Fruit fly (Drosophila melanogaster): ENCODE measurements around the gene CG11247.

CG11247 gene

DNA sequence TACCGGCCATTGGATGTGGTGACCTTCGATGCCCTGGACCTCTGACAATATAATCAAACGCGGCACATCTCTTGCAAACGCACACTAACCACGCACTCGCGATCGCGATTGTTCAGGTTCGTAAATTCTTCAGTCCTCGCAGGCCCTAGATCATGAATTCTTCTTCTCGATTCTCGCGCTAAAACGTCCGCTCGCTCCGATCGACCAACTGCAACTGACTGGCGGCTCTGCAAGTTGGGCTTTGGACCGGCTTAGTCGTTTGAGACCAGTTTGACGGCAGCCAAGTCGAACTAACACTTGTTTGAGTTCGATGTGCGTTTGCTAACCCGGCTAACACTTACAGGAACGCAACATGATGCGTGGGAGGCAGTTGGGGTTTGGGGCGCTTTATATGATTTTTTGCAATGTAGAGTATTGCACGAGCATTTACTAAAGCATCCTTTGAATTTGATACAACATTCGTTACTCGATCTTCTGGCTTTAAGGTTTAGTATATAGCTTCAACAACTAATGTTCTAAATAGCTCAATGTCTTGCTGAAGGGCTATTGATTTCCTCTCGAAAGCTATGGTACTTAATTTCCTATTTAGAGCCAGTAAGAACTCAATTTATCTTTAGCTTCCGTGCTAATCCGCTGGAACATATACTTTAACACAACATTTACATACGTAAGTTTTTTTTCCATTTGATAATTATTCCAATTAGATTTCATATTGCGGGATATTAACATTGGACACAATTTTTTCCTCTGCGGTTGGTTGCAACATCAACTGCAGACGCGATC, 22.3 kb downstream of the CG11247 start, which contains the start of gene CG32447 (continued):
- TF ChIP-seq lola (GFP tag; optimal IDR thresholded peaks at IDR 0.05) (no peak), CG6689 (GFP tag; IDR thresholded peaks at IDR 0.05) (no peak), CG9817 (tag; optimal IDR thresholded peaks at IDR 0.05) (no peak), CG13424 (tag; optimal IDR thresholded peaks at IDR 0.05) (no peak), HLH3B (GFP tag; IDR thresholded peaks at IDR 0.05) (no peak), jigr1 (GFP tag; IDR thresholded peaks at IDR 0.05) (no peak), CG15514 (GFP tag; optimal IDR thresholded peaks at IDR 0.05) (no peak), Nf-YB (GFP tag; optimal IDR thresholded peaks at IDR 0.05) (no peak), CG11696 (GFP tag; IDR thresholded peaks at IDR 0.05) (no peak), Antp (GFP tag; optimal IDR thresholded peaks at IDR 0.05) (no peak), cas (GFP tag; IDR thresholded peaks at IDR 0.05) (no peak), CG17912 (GFP tag; optimal IDR thresholded peaks at IDR 0.05) (no peak), CG1602 (GFP tag; optimal IDR thresholded peaks at IDR 0.05) (no peak), NK7.1 (GFP tag; optimal IDR thresholded peaks at IDR 0.05) (no peak), CG8388 (GFP tag; optimal IDR thresholded peaks at IDR 0.05) (no peak), fd3F (GFP tag; optimal IDR thresholded peaks at IDR 0.05) (no peak), Ssrp (tag; optimal IDR thresholded peaks at IDR 0.05) (no peak), CG14441 (GFP tag; IDR thresholded peaks at IDR 0.05) (no peak), chinmo (GFP tag; IDR thresholded peaks at IDR 0.05; ENCODE audit: partially characterized antibody) (0 out of 4 replicates have a peak, but pooled peaks have one; percentile 55)

dm6 chr3L:21700945-21701344, 27.7 kb downstream of the CG11247 start:
- TF ChIP-seq Med (GFP tag) (no peak), crol (GFP tag; IDR thresholded peaks at IDR 0.05) (peak; percentile 61)

DNA sequence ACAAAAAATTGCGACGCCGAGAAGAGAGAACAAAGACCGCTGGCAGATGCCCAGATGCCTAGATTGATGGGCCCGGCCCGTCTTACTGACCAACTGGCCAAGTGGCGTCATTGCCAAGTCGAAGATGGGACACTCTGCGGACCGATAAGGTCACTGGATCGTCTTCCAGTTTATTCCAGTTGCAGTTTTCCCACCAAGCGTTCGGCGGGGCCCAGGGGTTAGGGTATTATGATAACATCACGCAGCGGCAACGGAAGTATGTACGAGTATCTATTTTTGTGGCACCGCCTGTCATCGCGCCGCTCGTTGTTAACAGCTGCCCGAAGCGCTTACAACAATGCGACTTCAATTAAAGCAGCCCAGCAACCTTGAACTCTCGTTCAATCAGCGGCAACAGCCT, 28.6 kb downstream of the CG11247 start:
- TF ChIP-seq Ets65A (GFP tag) = peak; percentile 59
- TF ChIP-seq D19A (tag; optimal IDR thresholded peaks at IDR 0.05) = peak; percentile 59
- TF ChIP-seq CG6272 (GFP tag; IDR thresholded peaks at IDR 0.05) = no peak

dm6 chr3L:21694647-21695046, 34.0 kb downstream of the CG11247 start:
- TF ChIP-seq dmrt11E (tag; optimal IDR thresholded peaks at IDR 0.05) (no peak), CG31224 (GFP tag; IDR thresholded peaks at IDR 0.05) (no peak), chinmo (GFP tag; IDR thresholded peaks at IDR 0.05; ENCODE audit: partially characterized antibody) (0 out of 4 replicates have a peak, but pooled peaks have one; percentile 41), kni (GFP tag; optimal IDR thresholded peaks at IDR 0.05) (peak; percentile 82), CG15601 (tag; optimal IDR thresholded peaks at IDR 0.05) (no peak), Eip74EF (GFP tag; optimal IDR thresholded peaks at IDR 0.05) (peak in 1 of 2 experiments; percentile 58), gcm (GFP tag; optimal IDR thresholded peaks at IDR 0.05) (peak; percentile 26), ewg (GFP tag; optimal IDR thresholded peaks at IDR 0.05) (no peak), CG31441 (GFP tag; IDR thresholded peaks at IDR 0.05) (no peak), cg (GFP tag; optimal IDR thresholded peaks at IDR 0.05) (peak; percentile 10)
